Worm (Caenorhabditis elegans) whole organism, late embryonic: Measurements from ENCODE around the gene Y34B4A.2.

Source experiments
- C08G9.2 ChIP-seq: sonication (generic microtip); optimal IDR thresholded peaks from 2 replicates; lab custom pipeline; 2016; ENCODE audit warnings: mild to moderate bottlenecking, missing genetic modification characterization, moderate library complexity, missing compliant biosample characterization
- C38D4.7 ChIP-seq: fragments of 200-800 bp; sonication (Bioruptor generic); optimal IDR thresholded peaks from 2 replicates; lab custom pipeline; 2018; ENCODE audit warnings: mild to moderate bottlenecking, missing genetic modification characterization, moderate library complexity, missing compliant biosample characterization
- F13H6.1 ChIP-seq: sonication (generic microtip); optimal IDR thresholded peaks from 2 replicates; lab custom pipeline; 2016; ENCODE audit warnings: missing genetic modification characterization, missing compliant biosample characterization
- T23F11.4 ChIP-seq: fragments of 200-800 bp; sonication (Bioruptor generic); optimal IDR thresholded peaks from 2 replicates; lab custom pipeline; 2018; ENCODE audit warnings: mild to moderate bottlenecking, missing genetic modification characterization, missing compliant biosample characterization
- ceh-14 ChIP-seq: sonication (generic microtip); optimal IDR thresholded peaks from 2 replicates; lab custom pipeline; 2016; ENCODE audit warnings: missing genotype, missing genetic modification characterization, missing compliant biosample characterization
- ceh-18 ChIP-seq: sonication (generic microtip); optimal IDR thresholded peaks from 2 replicates; lab custom pipeline; 2016; ENCODE audit warnings: missing genetic modification characterization, missing compliant biosample characterization
- ceh-19 ChIP-seq: fragments of 200-800 bp; sonication (Bioruptor generic); optimal IDR thresholded peaks from 2 replicates; lab custom pipeline; 2018; ENCODE audit warnings: mild to moderate bottlenecking, missing genetic modification characterization, missing compliant biosample characterization
- ceh-30 ChIP-seq: fragments of 150-350 bp; optimal IDR thresholded peaks from 2 replicates; lab custom pipeline; 2014; ENCODE audit warnings: missing biosample characterization, missing genetic modification characterization
- ceh-34 ChIP-seq: sonication (generic microtip); optimal IDR thresholded peaks from 2 replicates; lab custom pipeline; 2016; ENCODE audit warnings: mild to moderate bottlenecking, missing genetic modification characterization, missing compliant biosample characterization
- ceh-45 ChIP-seq: fragments of 200-800 bp; sonication (Bioruptor generic); IDR thresholded peaks from 2 replicates; pipeline ENCODE4 v1.3.6; 2022; ENCODE audit warnings: missing genetic modification reagents, missing genetic modification characterization, missing compliant biosample characterization
- che-1 ChIP-seq: sonication (generic microtip); optimal IDR thresholded peaks from 2 replicates; lab custom pipeline; 2016; ENCODE audit warnings: mild to moderate bottlenecking, missing genetic modification characterization, missing compliant biosample characterization
- dmd-4 ChIP-seq: sonication (generic microtip); optimal IDR thresholded peaks from 2 replicates; lab custom pipeline; 2016; ENCODE audit warnings: borderline replicate concordance, missing genetic modification characterization, missing compliant biosample characterization
- dve-1 ChIP-seq: sonication (generic microtip); optimal IDR thresholded peaks from 2 replicates; lab custom pipeline; 2017; ENCODE audit warnings: antibody characterized with exemption, mild to moderate bottlenecking, missing genetic modification characterization, missing compliant biosample characterization
- elt-4 ChIP-seq: sonication (generic microtip); optimal IDR thresholded peaks from 2 replicates; lab custom pipeline; 2016; ENCODE audit warnings: missing genetic modification characterization, missing compliant biosample characterization
- ets-4 ChIP-seq: sonication (generic microtip); optimal IDR thresholded peaks from 2 replicates; lab custom pipeline; 2016; ENCODE audit warnings: missing genetic modification characterization, missing compliant biosample characterization
- fax-1 ChIP-seq: sonication (generic microtip); optimal IDR thresholded peaks from 2 replicates; lab custom pipeline; 2016; ENCODE audit warnings: missing genotype, missing genetic modification characterization, missing compliant biosample characterization
- fkh-10 ChIP-seq: fragments of 150-350 bp; optimal IDR thresholded peaks from 2 replicates; lab custom pipeline; 2014; ENCODE audit warnings: missing biosample characterization, missing genetic modification reagents, missing genetic modification characterization
- fkh-6 ChIP-seq: sonication (generic microtip); optimal IDR thresholded peaks from 2 replicates; lab custom pipeline; 2016; ENCODE audit warnings: missing genetic modification characterization, missing compliant biosample characterization
- gmeb-2 ChIP-seq: sonication (generic microtip); optimal IDR thresholded peaks from 2 replicates; lab custom pipeline; 2016; ENCODE audit warnings: missing genetic modification characterization, inconsistent platforms, missing compliant biosample characterization
- hlh-13 ChIP-seq: fragments of 200-800 bp; sonication (Bioruptor generic); optimal IDR thresholded peaks from 2 replicates; lab custom pipeline; 2018; ENCODE audit warnings: mild to moderate bottlenecking, missing genetic modification characterization, missing compliant biosample characterization
- hlh-15 ChIP-seq: sonication (generic microtip); optimal IDR thresholded peaks from 2 replicates; lab custom pipeline; 2016; ENCODE audit warnings: missing genetic modification characterization, missing compliant biosample characterization
- hlh-6 ChIP-seq: sonication (generic microtip); optimal IDR thresholded peaks from 2 replicates; lab custom pipeline; 2016; ENCODE audit warnings: missing genotype, missing genetic modification characterization, missing compliant biosample characterization
- lim-6 ChIP-seq: sonication (generic microtip); optimal IDR thresholded peaks from 2 replicates; lab custom pipeline; 2016; ENCODE audit warnings: missing genetic modification characterization, missing compliant biosample characterization
- madf-2 ChIP-seq: sonication (generic microtip); optimal IDR thresholded peaks from 2 replicates; lab custom pipeline; 2017; ENCODE audit warnings: missing genetic modification characterization, missing compliant biosample characterization
- mec-3 ChIP-seq: sonication (generic microtip); optimal IDR thresholded peaks from 2 replicates; lab custom pipeline; 2016; ENCODE audit warnings: borderline replicate concordance, missing genetic modification characterization, missing compliant biosample characterization
- nhr-11 ChIP-seq: fragments of 150-350 bp; optimal IDR thresholded peaks from 2 replicates; lab custom pipeline; 2014; ENCODE audit warnings: missing biosample characterization, missing genetic modification characterization
- nhr-232 ChIP-seq: sonication (generic microtip); optimal IDR thresholded peaks from 2 replicates; lab custom pipeline; 2016; ENCODE audit warnings: missing genetic modification characterization, missing compliant biosample characterization
- odd-2 ChIP-seq: sonication (generic microtip); optimal IDR thresholded peaks from 2 replicates; lab custom pipeline; 2017; ENCODE audit warnings: antibody characterized with exemption, mild to moderate bottlenecking, missing genetic modification characterization, missing compliant biosample characterization
- pax-1 ChIP-seq: fragments of 150-350 bp; optimal IDR thresholded peaks from 2 replicates; lab custom pipeline; 2014; ENCODE audit warnings: missing biosample characterization, missing genetic modification characterization
- pha-2 ChIP-seq: sonication (generic microtip); optimal IDR thresholded peaks from 2 replicates; lab custom pipeline; 2017; ENCODE audit warnings: mild to moderate bottlenecking, missing genetic modification characterization, missing compliant biosample characterization
- pqm-1 ChIP-seq: sonication (generic microtip); optimal IDR thresholded peaks from 2 replicates; lab custom pipeline; 2016; ENCODE audit warnings: missing genetic modification characterization, missing compliant biosample characterization
- ref-2 ChIP-seq: sonication (generic microtip); optimal IDR thresholded peaks from 2 replicates; lab custom pipeline; 2016; ENCODE audit warnings: missing genetic modification characterization, missing compliant biosample characterization
- rnt-1 ChIP-seq: sonication (generic microtip); optimal IDR thresholded peaks from 2 replicates; lab custom pipeline; 2016; ENCODE audit warnings: missing genetic modification characterization, missing compliant biosample characterization
- sox-4 ChIP-seq: sonication (generic microtip); optimal IDR thresholded peaks from 2 replicates; lab custom pipeline; 2017; ENCODE audit warnings: mild to moderate bottlenecking, missing genetic modification characterization, inconsistent platforms, missing compliant biosample characterization
- tbx-2 ChIP-seq: sonication (generic microtip); optimal IDR thresholded peaks from 2 replicates; lab custom pipeline; 2016; ENCODE audit warnings: missing genetic modification characterization, missing compliant biosample characterization
- zip-5 ChIP-seq: sonication (generic microtip); optimal IDR thresholded peaks from 2 replicates; lab custom pipeline; 2016; ENCODE audit warnings: missing genetic modification characterization, missing compliant biosample characterization

Gene Y34B4A.2

DNA sequence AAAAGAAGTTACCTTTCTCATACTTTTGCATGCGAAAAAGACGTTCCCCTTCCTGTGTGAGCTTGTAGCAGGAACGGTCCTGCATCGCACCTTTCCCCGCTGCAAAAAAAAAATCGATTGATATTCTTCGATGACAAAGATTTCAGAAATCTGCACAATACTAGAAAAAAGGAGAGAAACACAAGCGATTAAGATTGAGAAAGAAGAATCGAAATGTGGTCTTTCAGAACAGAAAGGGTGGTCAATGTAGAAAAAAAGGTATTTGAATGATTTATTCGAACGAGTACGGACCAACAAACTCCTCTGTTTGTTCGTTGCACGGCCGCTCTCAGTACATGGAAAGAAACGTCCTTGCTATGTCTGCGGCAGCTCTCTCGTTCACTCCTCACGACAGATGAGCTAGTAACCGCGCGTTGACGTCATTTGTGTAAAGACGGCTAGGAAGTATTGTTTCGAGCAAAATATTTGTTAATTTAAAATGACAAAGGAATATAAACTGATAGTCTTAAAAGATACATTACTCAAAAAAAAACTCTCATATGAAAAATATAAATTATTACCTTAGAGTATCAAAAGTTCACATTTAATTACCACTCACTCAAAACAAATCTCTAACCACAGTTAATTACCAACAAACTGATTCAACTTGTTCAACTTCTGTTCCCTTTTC is 18.8 kb downstream of the Y34B4A.2 start, which contains the start of gene ift-81:
TSS of gene ift-81 (plus strand) at position 620 of the 670 bp plus-strand sequence.
- TF ChIP-seq pax-1 (tag; lab: Kevin White, UChicago) (no peak), ceh-34 (no peak), odd-2 (tag; lab: Kevin White, UChicago) (no peak), ref-2 (tag; lab: Kevin White, UChicago) (no peak), nhr-11 (tag; lab: Kevin White, UChicago) (no peak), che-1 (no peak), ets-4 (tag; lab: Kevin White, UChicago) (no peak), pha-2 (tag; lab: Kevin White, UChicago) (no peak), ceh-18 (no peak), elt-4 (no peak), hlh-13 (no peak), zip-5 (tag; lab: Kevin White, UChicago) (no peak)

DNA sequence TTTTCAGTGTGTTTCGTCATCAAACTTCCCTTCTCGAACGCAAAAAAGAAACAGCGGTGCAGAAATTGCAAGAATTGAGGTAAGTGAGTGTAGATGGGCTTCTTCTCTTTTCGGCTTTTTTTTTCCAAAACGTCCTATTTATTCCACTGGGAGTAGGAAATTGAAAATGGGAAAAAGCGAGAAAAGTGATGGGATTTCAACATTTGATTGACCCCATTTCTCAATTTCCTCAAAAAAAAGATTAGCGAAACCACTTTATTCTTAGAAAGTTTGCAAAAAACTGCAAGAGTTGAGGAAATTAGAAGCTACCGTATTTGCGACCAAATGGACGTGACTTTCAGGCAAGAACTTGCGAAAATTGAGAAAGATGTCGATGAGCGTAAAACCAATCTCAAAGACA is 24.2 kb downstream of the Y34B4A.2 start, which contains the start of gene ags-3:
TSS of gene ags-3 (minus strand) at position 101 of the 400 bp plus-strand sequence.
- TF ChIP-seq pha-2 (tag; lab: Kevin White, UChicago), result no peak
- TF ChIP-seq madf-2, result no peak
- no peak for TF ChIP-seq C08G9.2 (tag; lab: Kevin White, UChicago)
- TF ChIP-seq C38D4.7 (GFP tag; lab: Kevin White, UChicago), result no peak
- TF ChIP-seq lim-6, result no peak
- TF ChIP-seq ceh-19 (GFP tag; lab: Kevin White, UChicago), result no peak
- no peak for TF ChIP-seq hlh-15 (tag; lab: Kevin White, UChicago)
- TF ChIP-seq che-1, result no peak
- TF ChIP-seq nhr-232, result no peak
- no peak for TF ChIP-seq T23F11.4
- TF ChIP-seq ceh-45, result no peak
- TF ChIP-seq fax-1, result no peak
- no peak for TF ChIP-seq ceh-14 (tag; lab: Kevin White, UChicago)
- no peak for TF ChIP-seq dve-1 (tag; lab: Kevin White, UChicago)
- no peak for TF ChIP-seq hlh-6 (tag; lab: Kevin White, UChicago)
- no peak for TF ChIP-seq ref-2 (tag; lab: Kevin White, UChicago)
- TF ChIP-seq tbx-2, result no peak

- TF ChIP-seq ceh-30 (tag; lab: Kevin White, UChicago) (no peak), sox-4 (no peak), ceh-14 (tag; lab: Kevin White, UChicago) (no peak), elt-4 (no peak), mec-3 (tag; lab: Kevin White, UChicago) (no peak), dmd-4 (no peak), T23F11.4 (no peak), nhr-232 (no peak), dve-1 (tag; lab: Kevin White, UChicago) (no peak), fkh-10 (GFP tag; lab: Kevin White, UChicago) (no peak)
These were observed 30.3 kb downstream of the Y34B4A.2 start for ce11 chrX:5309622-5310021.

- no peak for TF ChIP-seq F13H6.1 (tag; lab: Kevin White, UChicago)
- no peak for TF ChIP-seq pqm-1 (tag; lab: Kevin White, UChicago)
- no peak for TF ChIP-seq gmeb-2
- TF ChIP-seq C38D4.7 (GFP tag; lab: Kevin White, UChicago), result no peak
- no peak for TF ChIP-seq ceh-34
- no peak for TF ChIP-seq zip-5 (tag; lab: Kevin White, UChicago)
- TF ChIP-seq pha-2 (tag; lab: Kevin White, UChicago), result no peak
- no peak for TF ChIP-seq hlh-6 (tag; lab: Kevin White, UChicago)
- no peak for TF ChIP-seq dmd-4
- TF ChIP-seq odd-2 (tag; lab: Kevin White, UChicago), result no peak
- no peak for TF ChIP-seq mec-3 (tag; lab: Kevin White, UChicago)
- no peak for TF ChIP-seq rnt-1 (tag; lab: Kevin White, UChicago)
- no peak for TF ChIP-seq fkh-6 (tag; lab: Kevin White, UChicago)
- no peak for TF ChIP-seq ceh-14 (tag; lab: Kevin White, UChicago)
- no peak for TF ChIP-seq elt-4
- TF ChIP-seq, all 69 proteins: peak for 0
These were observed 31.9 kb downstream of the Y34B4A.2 start for ce11 chrX:5311174-5311573.
